Worm (Caenorhabditis elegans) whole organism, L3 larva: ENCODE results near the gene cav-2.

Source experiments
- pha-4 ChIP-seq: fragments of 150-350 bp; optimal IDR thresholded peaks from 2 replicates; lab custom pipeline; 2014; ENCODE audit warnings: missing biosample characterization, missing genetic modification reagents, missing genetic modification characterization
- unc-39 ChIP-seq: sonication (generic microtip); optimal IDR thresholded peaks from 4 replicates; lab custom pipeline; 2017; ENCODE audit warnings: missing biosample characterization, missing genetic modification characterization
- zag-1 ChIP-seq: fragments of 150-350 bp; optimal IDR thresholded peaks from 2 replicates; lab custom pipeline; 2014; ENCODE audit warnings: missing biosample characterization, missing genetic modification characterization

DNA sequence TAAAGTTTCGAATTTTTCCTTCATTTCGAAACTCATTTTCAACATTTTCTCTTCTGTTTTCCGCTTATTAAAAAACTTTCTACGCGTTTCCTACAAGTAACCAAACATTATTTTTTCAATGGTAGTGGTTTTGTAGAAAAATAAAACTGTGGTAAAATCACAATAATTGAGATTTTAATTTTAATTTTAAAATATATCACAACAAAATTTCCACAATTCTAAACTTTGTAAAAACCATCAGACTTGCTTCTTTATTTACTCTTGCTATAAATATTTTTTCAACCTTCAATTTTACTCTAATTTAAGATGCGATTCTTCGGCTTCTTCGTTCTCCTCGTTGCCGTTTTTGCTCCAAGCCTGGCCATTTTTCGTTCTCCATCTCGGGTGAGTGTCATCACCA is 31.0 kb downstream of the cav-2 start, which contains the start of gene F53F4.17:
- no peak for TF ChIP-seq unc-39 (tag; lab: Kevin White, UChicago)
- no peak for TF ChIP-seq pha-4 (tag; lab: Kevin White, UChicago)
- TF ChIP-seq zag-1 (tag; lab: Kevin White, UChicago): no peak
